Worm (Caenorhabditis elegans) whole organism, young adult: ENCODE results near the gene F34H10.5.
A peak's percentile ranks its signal among the peaks of the same experiment; 100 is the strongest.

Source experiments
- C17E4.6 ChIP-seq: fragments of 200-800 bp; sonication (Bioruptor generic); IDR thresholded peaks from 2 replicates; pipeline ENCODE4 v1.3.6; 2022; ENCODE audit warnings: missing genetic modification reagents, missing genetic modification characterization, missing compliant biosample characterization
- D2030.7 ChIP-seq: fragments of 200-800 bp; sonication (Bioruptor generic); IDR thresholded peaks from 2 replicates; pipeline ENCODE4 v1.3.6; 2022; ENCODE audit warnings: missing genetic modification reagents, missing genetic modification characterization, missing compliant biosample characterization
- F22D6.2 ChIP-seq: sonication (generic microtip); optimal IDR thresholded peaks from 2 replicates; lab custom pipeline; 2016; ENCODE audit warnings: mild to moderate bottlenecking, missing genetic modification characterization, missing compliant biosample characterization
- F57A8.1 ChIP-seq: fragments of 200-800 bp; sonication (Bioruptor generic); optimal IDR thresholded peaks from 2 replicates; lab custom pipeline; 2018; ENCODE audit warnings: mild to moderate bottlenecking, missing genetic modification characterization, moderate library complexity, missing compliant biosample characterization
- K11D2.4 ChIP-seq: fragments of 200-800 bp; sonication (Bioruptor generic); IDR thresholded peaks from 2 replicates; pipeline ENCODE4 v1.3.6; 2022; ENCODE audit warnings: missing genetic modification reagents, missing genetic modification characterization, missing compliant biosample characterization
- T07F8.4 ChIP-seq: sonication (generic microtip); optimal IDR thresholded peaks from 2 replicates; lab custom pipeline; 2016; ENCODE audit warnings: mild to moderate bottlenecking, missing genetic modification characterization, moderate library complexity, missing compliant biosample characterization
- T26A5.8 ChIP-seq: sonication (generic microtip); optimal IDR thresholded peaks from 2 replicates; lab custom pipeline; 2016; ENCODE audit warnings: missing genetic modification characterization, missing compliant biosample characterization
- Y53G8AR.9 ChIP-seq: fragments of 200-800 bp; sonication (Bioruptor generic); conservative IDR thresholded peaks from 2 replicates; pipeline ENCODE4 v1.3.6; 2022; ENCODE audit warnings: missing genetic modification reagents, missing genetic modification characterization, missing compliant biosample characterization
- Y56A3A.18 ChIP-seq: fragments of 200-800 bp; sonication (Bioruptor generic); IDR thresholded peaks from 2 replicates; pipeline ENCODE4 v1.3.6; 2022; ENCODE audit warnings: missing genetic modification reagents, missing genetic modification characterization, missing compliant biosample characterization
- akir-1 ChIP-seq: fragments of 200-800 bp; sonication (Bioruptor generic); optimal IDR thresholded peaks from 2 replicates; lab custom pipeline; 2018; ENCODE audit warnings: mild to moderate bottlenecking, missing genetic modification characterization, moderate library complexity, missing compliant biosample characterization
- ama-1 ChIP-seq, 3 experiments: fragments of 150-350 bp in 1 of 3; sonication (generic microtip) in 2 of 3; optimal IDR thresholded peaks; 2 replicates each; lab custom pipeline; 2014 to 2018; ENCODE audit warnings: missing biosample characterization in 2 of 3, missing genetic modification characterization in 2 of 3, missing genetic modification reagents in 2 of 3
- aptf-3 ChIP-seq: fragments of 200-800 bp; sonication (Bioruptor generic); IDR thresholded peaks from 2 replicates; pipeline ENCODE4 v1.3.6; 2022; ENCODE audit warnings: missing genetic modification characterization, missing compliant biosample characterization
- athp-1 ChIP-seq: sonication (generic microtip); optimal IDR thresholded peaks from 2 replicates; lab custom pipeline; 2017; ENCODE audit warnings: mild to moderate bottlenecking, missing genetic modification characterization, missing compliant biosample characterization
- attf-5 ChIP-seq: fragments of 200-800 bp; sonication (Bioruptor generic); optimal IDR thresholded peaks from 2 replicates; lab custom pipeline; 2018; ENCODE audit warnings: mild to moderate bottlenecking, missing genetic modification characterization, missing compliant biosample characterization
- attf-6 ChIP-seq: fragments of 200-800 bp; sonication (Bioruptor generic); IDR thresholded peaks from 2 replicates; pipeline ENCODE4 v1.3.6; 2022; ENCODE audit warnings: missing genetic modification reagents, missing genetic modification characterization, missing compliant biosample characterization
- bed-2 ChIP-seq: fragments of 200-800 bp; sonication (Bioruptor generic); IDR thresholded peaks from 2 replicates; pipeline ENCODE4 v1.3.6; 2022; ENCODE audit warnings: missing genetic modification reagents, missing genetic modification characterization, missing compliant biosample characterization
- ccch-3 ChIP-seq: fragments of 200-800 bp; sonication (Bioruptor generic); optimal IDR thresholded peaks from 2 replicates; lab custom pipeline; 2018; ENCODE audit warnings: mild to moderate bottlenecking, missing genetic modification characterization, missing compliant biosample characterization
- ceh-27 ChIP-seq: fragments of 200-800 bp; sonication (Bioruptor generic); optimal IDR thresholded peaks from 2 replicates; lab custom pipeline; 2018; ENCODE audit warnings: mild to moderate bottlenecking, missing genetic modification characterization, moderate library complexity, missing compliant biosample characterization
- ceh-58 ChIP-seq: fragments of 200-800 bp; sonication (Bioruptor generic); IDR thresholded peaks from 2 replicates; pipeline ENCODE4 v1.3.6; 2022; ENCODE audit warnings: missing genetic modification characterization, missing compliant biosample characterization
- chd-7 ChIP-seq: sonication (generic microtip); optimal IDR thresholded peaks from 2 replicates; lab custom pipeline; 2016; ENCODE audit warnings: mild to moderate bottlenecking, missing genetic modification characterization, moderate library complexity, missing compliant biosample characterization
- egrh-3 ChIP-seq: fragments of 200-800 bp; sonication (Bioruptor generic); IDR thresholded peaks from 2 replicates; pipeline ENCODE4 v1.3.6; 2022; ENCODE audit warnings: missing genetic modification reagents, missing genetic modification characterization, missing compliant biosample characterization
- ekl-4 ChIP-seq: fragments of 200-800 bp; sonication (Bioruptor generic); IDR thresholded peaks from 2 replicates; pipeline ENCODE4 v1.3.6; 2022; ENCODE audit warnings: missing genetic modification reagents, missing genetic modification characterization, missing compliant biosample characterization
- ets-4 ChIP-seq: fragments of 200-800 bp; sonication (Bioruptor generic); optimal IDR thresholded peaks from 2 replicates; lab custom pipeline; 2018; ENCODE audit warnings: mild to moderate bottlenecking, missing genetic modification characterization, missing compliant biosample characterization
- him-1 ChIP-seq: sonication (generic microtip); optimal IDR thresholded peaks from 2 replicates; lab custom pipeline; 2016; ENCODE audit warnings: missing genotype, missing genetic modification reagents, missing genetic modification characterization, missing compliant biosample characterization
- hlh-12 ChIP-seq: sonication (generic microtip); optimal IDR thresholded peaks from 2 replicates; lab custom pipeline; 2016; ENCODE audit warnings: missing genetic modification characterization, missing compliant biosample characterization
- hlh-26 ChIP-seq: fragments of 200-800 bp; sonication (Bioruptor generic); conservative IDR thresholded peaks from 2 replicates; pipeline ENCODE4 v1.3.6; 2022; ENCODE audit warnings: missing genetic modification reagents, missing genetic modification characterization, missing compliant biosample characterization
- hsf-1 ChIP-seq: fragments of 200-800 bp; sonication (Bioruptor generic); IDR thresholded peaks from 2 replicates; pipeline ENCODE4 v1.3.6; 2022; ENCODE audit warnings: missing genetic modification reagents, missing genetic modification characterization, missing compliant biosample characterization
- lin-26 ChIP-seq: fragments of 200-800 bp; sonication (Bioruptor generic); IDR thresholded peaks from 2 replicates; pipeline ENCODE4 v1.3.6; 2022; ENCODE audit warnings: missing genetic modification reagents, missing genetic modification characterization, missing compliant biosample characterization
- lin-35 ChIP-seq, 3 experiments: fragments of 150-350 bp in 2 of 3; sonication (generic microtip) in 1 of 3; optimal IDR thresholded peaks; 2 replicates each; lab custom pipeline; 2014 to 2018; ENCODE audit warnings: missing biosample characterization in 3 of 3, missing genetic modification characterization in 3 of 3, missing genetic modification reagents in 3 of 3
- lin-40 ChIP-seq: sonication (generic microtip); optimal IDR thresholded peaks from 2 replicates; lab custom pipeline; 2016; ENCODE audit warnings: missing genetic modification characterization, mild to moderate bottlenecking, missing compliant biosample characterization, missing genotype, missing genetic modification reagents
- lir-1 ChIP-seq: fragments of 200-800 bp; sonication (Bioruptor generic); conservative IDR thresholded peaks from 2 replicates; pipeline ENCODE4 v1.3.6; 2022; ENCODE audit warnings: missing genetic modification reagents, missing genetic modification characterization, missing compliant biosample characterization
- madf-10 ChIP-seq: sonication (generic microtip); optimal IDR thresholded peaks from 2 replicates; lab custom pipeline; 2016; ENCODE audit warnings: mild to moderate bottlenecking, missing genetic modification characterization, missing compliant biosample characterization
- mcd-1 ChIP-seq: fragments of 200-800 bp; sonication (Bioruptor generic); IDR thresholded peaks from 2 replicates; pipeline ENCODE4 v1.3.6; 2022; ENCODE audit warnings: missing genetic modification reagents, missing genetic modification characterization, missing compliant biosample characterization
- mxl-1 ChIP-seq: sonication (generic microtip); optimal IDR thresholded peaks from 2 replicates; lab custom pipeline; 2016; ENCODE audit warnings: missing genetic modification characterization, missing compliant biosample characterization
- nfya-1 ChIP-seq: sonication (generic microtip); optimal IDR thresholded peaks from 2 replicates; lab custom pipeline; 2017; ENCODE audit warnings: antibody characterized with exemption, missing compliant biosample characterization, missing genetic modification characterization, borderline replicate concordance; ENCODE audit not compliant: insufficient read depth
- nhr-120 ChIP-seq: fragments of 200-800 bp; sonication (Bioruptor generic); IDR thresholded peaks from 2 replicates; pipeline ENCODE4 v1.3.6; 2022; ENCODE audit warnings: missing genetic modification characterization, missing compliant biosample characterization
- nhr-80 ChIP-seq: sonication (generic microtip); optimal IDR thresholded peaks from 2 replicates; lab custom pipeline; 2016; ENCODE audit warnings: missing genetic modification characterization, missing compliant biosample characterization
- pha-4 ChIP-seq: fragments of 150-350 bp; sonication (generic microtip); optimal IDR thresholded peaks from 2 replicates; lab custom pipeline; 2014; ENCODE audit warnings: missing biosample characterization, missing genetic modification reagents, missing genetic modification characterization
- rcor-1 ChIP-seq: fragments of 200-800 bp; sonication (Bioruptor generic); IDR thresholded peaks from 2 replicates; pipeline ENCODE4 v1.3.6; 2022; ENCODE audit warnings: missing genetic modification reagents, missing genetic modification characterization, missing compliant biosample characterization
- rpc-1 ChIP-seq, 2 experiments: fragments of 150-350 bp in 1 of 2; sonication (generic microtip) in 1 of 2; optimal IDR thresholded peaks; 2 replicates each; lab custom pipeline; 2014 to 2018; ENCODE audit warnings: missing biosample characterization in 1 of 2, missing genetic modification characterization in 1 of 2, missing genetic modification reagents in 1 of 2, missing genotype in 1 of 2
- zfh-2 ChIP-seq: fragments of 200-800 bp; sonication (Bioruptor generic); conservative IDR thresholded peaks from 2 replicates; pipeline ENCODE4 v1.3.6; 2022; ENCODE audit warnings: missing genetic modification reagents, missing genetic modification characterization, missing compliant biosample characterization
- zim-3 ChIP-seq: sonication (generic microtip); optimal IDR thresholded peaks from 2 replicates; lab custom pipeline; 2017; ENCODE audit warnings: mild to moderate bottlenecking, missing genetic modification characterization, moderate library complexity, missing compliant biosample characterization
- ztf-22 ChIP-seq: fragments of 200-800 bp; sonication (Bioruptor generic); optimal IDR thresholded peaks from 2 replicates; lab custom pipeline; 2018; ENCODE audit warnings: mild to moderate bottlenecking, missing genetic modification characterization, moderate library complexity, missing compliant biosample characterization
- ztf-26 ChIP-seq: sonication (generic microtip); optimal IDR thresholded peaks from 2 replicates; lab custom pipeline; 2017; ENCODE audit warnings: missing genetic modification characterization, missing compliant biosample characterization
- ztf-28 ChIP-seq: fragments of 200-800 bp; sonication (Bioruptor generic); IDR thresholded peaks from 2 replicates; pipeline ENCODE4 v1.3.6; 2022; ENCODE audit warnings: missing genetic modification reagents, missing genetic modification characterization, missing compliant biosample characterization

The F34H10.5 gene

DNA sequence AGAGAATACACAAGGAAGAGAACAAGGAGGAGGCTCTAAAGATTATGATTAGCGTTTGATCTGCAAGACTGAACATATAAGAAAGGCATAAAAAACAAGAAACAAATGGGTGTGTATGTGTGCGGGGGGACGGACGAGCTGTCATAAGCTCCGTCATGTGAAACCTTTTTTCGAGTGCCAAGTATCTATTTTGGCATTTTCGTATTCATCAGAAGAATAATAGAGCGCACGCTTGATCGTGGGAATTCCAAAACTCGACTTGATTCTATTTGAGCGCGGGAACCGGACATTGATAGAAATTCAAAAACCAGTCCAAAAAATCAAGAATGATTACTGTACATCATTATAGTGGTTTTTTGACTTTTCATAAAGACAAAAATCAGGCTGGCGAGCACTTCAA lies 21.3 kb downstream of the F34H10.5 start (continued):
- TF ChIP-seq lir-1 (GFP tag; lab: Robert Waterston, UW) (no peak), aptf-3 (GFP tag; lab: Robert Waterston, UW) (no peak), Y53G8AR.9 (GFP tag; lab: Robert Waterston, UW) (no peak)

ce11 chrX:9665944-9666343 lies 30.5 kb downstream of the F34H10.5 start:
- no peak for TF ChIP-seq ets-4 (GFP tag; lab: Kevin White, UChicago)
- TF ChIP-seq C17E4.6 (GFP tag; lab: Robert Waterston, UW), result no peak
- no peak for TF ChIP-seq ekl-4 (GFP tag; lab: Robert Waterston, UW)
- TF ChIP-seq ceh-58 (GFP tag; lab: Robert Waterston, UW), result no peak
- TF ChIP-seq him-1 (tag; lab: Kevin White, UChicago), result no peak
- TF ChIP-seq rpc-1 (optimal IDR thresholded peaks at IDR 0.05; lab: Kevin White, UChicago), result no peak
- no peak for TF ChIP-seq rpc-1 (tag; optimal IDR thresholded peaks at IDR 0.05; lab: Kevin White, UChicago)
- no peak for TF ChIP-seq lin-26 (GFP tag; lab: Robert Waterston, UW)
- no peak for TF ChIP-seq ccch-3 (GFP tag; lab: Kevin White, UChicago)
- TF ChIP-seq hsf-1 (GFP tag; lab: Robert Waterston, UW), result no peak
- no peak for TF ChIP-seq bed-2 (GFP tag; lab: Robert Waterston, UW)
- no peak for TF ChIP-seq mxl-1 (tag; lab: Kevin White, UChicago)
- TF ChIP-seq rcor-1, result no peak
- no peak for TF ChIP-seq Y56A3A.18
- TF ChIP-seq hlh-12, result no peak
- no peak for TF ChIP-seq ztf-22 (GFP tag; lab: Kevin White, UChicago)
- TF ChIP-seq mcd-1 (GFP tag; lab: Robert Waterston, UW), result no peak

DNA sequence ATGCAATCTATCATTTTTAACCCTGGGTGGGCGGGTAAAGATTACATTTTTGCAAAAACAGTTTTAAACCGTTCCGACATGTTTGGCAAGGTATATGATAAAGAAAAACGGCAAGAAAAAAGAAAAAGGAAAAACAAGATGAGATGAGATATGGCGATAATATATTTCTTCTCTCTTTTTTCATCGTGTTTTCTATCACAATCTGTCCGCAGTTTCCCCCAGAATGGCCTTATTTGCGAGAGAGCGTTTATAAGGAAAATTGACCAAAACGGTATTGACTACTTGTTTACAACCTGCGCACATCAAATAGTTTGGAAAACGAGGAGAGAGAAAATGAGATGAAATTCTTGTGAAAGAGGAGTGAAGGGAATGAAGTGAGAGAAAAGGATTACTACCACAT lies 31.9 kb downstream of the F34H10.5 start:
- TF ChIP-seq lin-40 (tag; lab: Kevin White, UChicago), result peak; percentile 0
- no peak for TF ChIP-seq nfya-1
- no peak for TF ChIP-seq rpc-1 (optimal IDR thresholded peaks at IDR 0.05; lab: Kevin White, UChicago)
- no peak for TF ChIP-seq rpc-1 (tag; optimal IDR thresholded peaks at IDR 0.05; lab: Kevin White, UChicago)
- no peak for TF ChIP-seq nhr-80 (tag; lab: Kevin White, UChicago)
- peak; percentile 13 for TF ChIP-seq ztf-26 (tag; lab: Kevin White, UChicago)

ce11 chrX:9668554-9668953 lies 33.1 kb downstream of the F34H10.5 start, which contains the start of gene T14B1.1:
Gene T14B1.1, minus strand, starts transcription at chrX:9668723.
- no peak for TF ChIP-seq hlh-26 (GFP tag; lab: Robert Waterston, UW)
- no peak for TF ChIP-seq chd-7 (tag; lab: Kevin White, UChicago)
- TF ChIP-seq zfh-2 (GFP tag; lab: Robert Waterston, UW), result no peak; the same call in 1 of the 2 replicates
- no peak for TF ChIP-seq T07F8.4
- no peak for TF ChIP-seq F22D6.2 (tag; lab: Kevin White, UChicago)
- TF ChIP-seq madf-10 (tag; lab: Kevin White, UChicago), result no peak
- no peak for TF ChIP-seq lin-26 (GFP tag; lab: Robert Waterston, UW)
- no peak for TF ChIP-seq ama-1 (optimal IDR thresholded peaks at IDR 0.05; lab: Kevin White, UChicago)
- TF ChIP-seq ama-1 (GFP tag; optimal IDR thresholded peaks at IDR 0.05; lab: Kevin White, UChicago), result no peak
- no peak for TF ChIP-seq F57A8.1 (GFP tag; lab: Kevin White, UChicago)
- TF ChIP-seq egrh-3, result no peak
- peak; percentile 28; the same call in 1 of the 2 replicates for TF ChIP-seq K11D2.4 (GFP tag; lab: Robert Waterston, UW)
- no peak for TF ChIP-seq attf-5 (GFP tag; lab: Kevin White, UChicago)
- no peak for TF ChIP-seq nhr-120 (GFP tag; lab: Robert Waterston, UW)
- no peak for TF ChIP-seq akir-1 (GFP tag; lab: Kevin White, UChicago)
- no peak for TF ChIP-seq D2030.7 (GFP tag; lab: Robert Waterston, UW)
- TF ChIP-seq ceh-27 (GFP tag; lab: Kevin White, UChicago), result peak; percentile 49
- no peak for TF ChIP-seq ztf-28 (GFP tag; lab: Robert Waterston, UW)
- no peak for TF ChIP-seq T26A5.8 (tag; lab: Kevin White, UChicago)
- TF ChIP-seq attf-6 (GFP tag; lab: Robert Waterston, UW), result no peak
- no peak for TF ChIP-seq pha-4
- no peak for TF ChIP-seq athp-1 (tag; lab: Kevin White, UChicago)
- no peak for TF ChIP-seq zim-3
- TF ChIP-seq lin-35 (GFP tag; optimal IDR thresholded peaks at IDR 0.05; lab: Kevin White, UChicago), result no peak
